Fruit fly (Drosophila melanogaster) whole organism, embryonic: ENCODE measurements around the gene Lasp.

Source experiments
- CG11504 ChIP-seq: fragments of 200-800 bp; sonication (Bioruptor generic); optimal IDR thresholded peaks from 3 replicates; lab custom pipeline; 2019; ENCODE audit warnings: missing biosample characterization, mild to moderate bottlenecking, missing genetic modification characterization, moderate library complexity
- CG12155 ChIP-seq: fragments of 200-800 bp; sonication (Bioruptor generic); optimal IDR thresholded peaks from 3 replicates; lab custom pipeline; 2016; ENCODE audit warnings: missing biosample characterization, missing genetic modification characterization
- CG15601 ChIP-seq: fragments of 200-800 bp; sonication (Bioruptor generic); optimal IDR thresholded peaks from 3 replicates; lab custom pipeline; 2019; ENCODE audit warnings: missing biosample characterization, mild to moderate bottlenecking, missing genetic modification characterization, moderate library complexity
- CG3281 ChIP-seq: fragments of 200-800 bp; sonication (Bioruptor generic); optimal IDR thresholded peaks from 3 replicates; lab custom pipeline; 2017; ENCODE audit warnings: missing biosample characterization, mild to moderate bottlenecking, missing genetic modification characterization
- CG8765 ChIP-seq: fragments of 200-800 bp; sonication (Bioruptor generic); IDR thresholded peaks from 2 replicates; pipeline ENCODE4 v1.3.6; 2022; ENCODE audit warnings: missing biosample characterization, missing genetic modification characterization
- Dip2 ChIP-seq: fragments of 200-800 bp; sonication (Bioruptor generic); IDR thresholded peaks from 2 replicates; pipeline ENCODE4 v1.3.6; 2022; ENCODE audit warnings: missing biosample characterization, missing genetic modification characterization
- Ets97D ChIP-seq: fragments of 200-800 bp; sonication (Bioruptor generic); optimal IDR thresholded peaks from 3 replicates; lab custom pipeline; 2016; ENCODE audit warnings: missing biosample characterization, missing genetic modification characterization
- MESR4 ChIP-seq: fragments of 200-800 bp; sonication (Bioruptor generic); optimal IDR thresholded peaks from 2 replicates; lab custom pipeline; 2018; ENCODE audit warnings: missing biosample characterization, mild to moderate bottlenecking, missing genetic modification characterization, moderate library complexity
- dmrt11E ChIP-seq: fragments of 200-800 bp; sonication (Bioruptor generic); optimal IDR thresholded peaks from 3 replicates; lab custom pipeline; 2018; ENCODE audit warnings: missing biosample characterization, mild to moderate bottlenecking, missing genetic modification characterization, moderate library complexity
- dmrt99B ChIP-seq: fragments of 200-800 bp; sonication (Bioruptor generic); optimal IDR thresholded peaks from 2 replicates; lab custom pipeline; 2018; ENCODE audit warnings: missing biosample characterization, mild to moderate bottlenecking, missing genetic modification characterization, moderate library complexity
- hbn ChIP-seq: fragments of 200-800 bp; sonication (Bioruptor generic); IDR thresholded peaks from 2 replicates; pipeline ENCODE4 v1.3.6; 2022; ENCODE audit warnings: missing biosample characterization, missing genetic modification characterization; ENCODE audit not compliant: partially characterized antibody
- knrl ChIP-seq: fragments of 200-800 bp; sonication (Bioruptor generic); IDR thresholded peaks from 3 replicates; pipeline ENCODE4 v1.3.6; 2022; ENCODE audit warnings: missing biosample characterization, missing genetic modification characterization; ENCODE audit not compliant: partially characterized antibody
- slou ChIP-seq: fragments of 200-800 bp; sonication (Bioruptor generic); optimal IDR thresholded peaks from 3 replicates; lab custom pipeline; 2016; ENCODE audit warnings: missing biosample characterization, missing genetic modification characterization

DNA sequence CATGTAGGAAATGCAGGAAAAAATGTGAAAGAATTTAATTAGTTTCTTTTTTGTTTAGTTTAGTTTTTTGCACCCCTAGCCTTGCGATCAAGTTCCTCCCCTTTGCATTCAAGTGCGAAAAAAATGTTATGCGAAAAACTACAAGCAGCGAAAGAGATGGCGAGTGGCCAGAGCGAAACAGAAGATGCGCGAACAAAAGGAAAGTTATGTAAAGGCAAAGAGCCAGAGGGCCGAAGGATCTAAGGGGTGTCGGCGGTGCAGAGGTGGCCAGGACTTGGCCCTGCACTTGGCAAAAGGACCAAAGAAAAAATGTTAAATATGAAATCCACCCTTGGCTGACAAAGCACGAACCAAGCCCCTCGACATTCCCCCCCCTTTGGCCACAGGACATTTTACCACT lies 77.4 kb downstream of the Lasp start:
- TF ChIP-seq Ets97D (GFP tag; lab: Kevin White, UChicago) = no peak
- TF ChIP-seq CG11504 (tag; lab: Kevin White, UChicago) = no peak
- TF ChIP-seq CG8765 (GFP tag; lab: Robert Waterston, UW) = no peak
- TF ChIP-seq dmrt99B (tag; lab: Kevin White, UChicago) = no peak
- TF ChIP-seq CG12155 (GFP tag; lab: Kevin White, UChicago) = no peak
- no peak for TF ChIP-seq CG15601 (tag; lab: Kevin White, UChicago)
- no peak for TF ChIP-seq slou
- TF ChIP-seq MESR4 (GFP tag; lab: Kevin White, UChicago) = no peak
- TF ChIP-seq dmrt11E (tag; lab: Kevin White, UChicago) = no peak
- no peak for TF ChIP-seq Dip2 (GFP tag; lab: Robert Waterston, UW)
- no peak for TF ChIP-seq knrl (GFP tag; lab: Robert Waterston, UW)
- TF ChIP-seq hbn (GFP tag; lab: Robert Waterston, UW) = no peak
- no peak for TF ChIP-seq CG3281 (GFP tag; lab: Kevin White, UChicago)
